Fruit fly (Drosophila melanogaster): ENCODE results near the gene Pdp.

The Pdp gene

dm6 chrX:7721905-7722304, 12.5 kb downstream of the Pdp start, which contains the start of gene Hira (continued):
- no peak for TF ChIP-seq cwo (GFP tag; optimal IDR thresholded peaks at IDR 0.05)
- no peak for TF ChIP-seq CG30431 (GFP tag; optimal IDR thresholded peaks at IDR 0.05)
- TF ChIP-seq aop (GFP tag; IDR thresholded peaks at IDR 0.05), result no peak
- peak; percentile 90 for TF ChIP-seq ato (GFP tag; IDR thresholded peaks at IDR 0.05; ENCODE audit: partially characterized antibody)
- TF ChIP-seq hbn (GFP tag; IDR thresholded peaks at IDR 0.05; ENCODE audit: partially characterized antibody), result peak; percentile 82
- TF ChIP-seq eve (GFP tag; optimal IDR thresholded peaks at IDR 0.05), result no peak
- peak; percentile 80 for TF ChIP-seq MBD-R2 (GFP tag; IDR thresholded peaks at IDR 0.05)
- no peak for TF ChIP-seq Hr39 (optimal IDR thresholded peaks at IDR 0.05)
- TF ChIP-seq cg (GFP tag; optimal IDR thresholded peaks at IDR 0.05), result no peak
- no peak for TF ChIP-seq sim (GFP tag; IDR thresholded peaks at IDR 0.05)
- peak; percentile 16 for TF ChIP-seq CG4617 (GFP tag; optimal IDR thresholded peaks at IDR 0.05; ENCODE audit: borderline replicate concordance)
- peak; percentile 96 for TF ChIP-seq Dp (GFP tag; optimal IDR thresholded peaks at IDR 0.05)
- TF ChIP-seq bowl (GFP tag; IDR thresholded peaks at IDR 0.05), result no peak
- no peak for TF ChIP-seq dmrt11E (tag; optimal IDR thresholded peaks at IDR 0.05)
- no peak for TF ChIP-seq CG15479 (GFP tag; optimal IDR thresholded peaks at IDR 0.05)
- peak; percentile 9 for TF ChIP-seq CG2120 (GFP tag; optimal IDR thresholded peaks at IDR 0.05)
- peak; percentile 75 for TF ChIP-seq knrl (GFP tag; IDR thresholded peaks at IDR 0.05; ENCODE audit: partially characterized antibody)
- TF ChIP-seq CG8089 (GFP tag; optimal IDR thresholded peaks at IDR 0.05), result no peak
- TF ChIP-seq crol (GFP tag; IDR thresholded peaks at IDR 0.05), result no peak
- no peak for TF ChIP-seq CG8281 (tag; optimal IDR thresholded peaks at IDR 0.05)
- TF ChIP-seq hth (optimal IDR thresholded peaks at IDR 0.05), result no peak
- TF ChIP-seq dati (GFP tag; IDR thresholded peaks at IDR 0.05), result no peak
- TF ChIP-seq CG14441 (GFP tag; IDR thresholded peaks at IDR 0.05), result no peak
- no peak for TF ChIP-seq CG12155 (GFP tag; optimal IDR thresholded peaks at IDR 0.05)
- TF ChIP-seq zen2 (GFP tag; IDR thresholded peaks at IDR 0.05; ENCODE audit: partially characterized antibody), result peak; percentile 91
- TF ChIP-seq Asciz (GFP tag; optimal IDR thresholded peaks at IDR 0.05), result no peak
- TF ChIP-seq lmd (GFP tag; IDR thresholded peaks at IDR 0.05), result no peak
- TF ChIP-seq rib (GFP tag; IDR thresholded peaks at IDR 0.05), result no peak
- no peak for TF ChIP-seq Hr78 (GFP tag; optimal IDR thresholded peaks at IDR 0.05)
- no peak for TF ChIP-seq emc (GFP tag; optimal IDR thresholded peaks at IDR 0.05)
- no peak for TF ChIP-seq CG7786 (GFP tag; optimal IDR thresholded peaks at IDR 0.05)
- peak; percentile 93 for TF ChIP-seq bbx (GFP tag; IDR thresholded peaks at IDR 0.05; ENCODE audit: partially characterized antibody)
- TF ChIP-seq lilli (GFP tag; optimal IDR thresholded peaks at IDR 0.05), result peak; percentile 8
- TF ChIP-seq CG2712 (tag; optimal IDR thresholded peaks at IDR 0.05), result peak; percentile 8
- TF ChIP-seq sens (GFP tag), result peak; percentile 86
- TF ChIP-seq p53 (GFP tag; optimal IDR thresholded peaks at IDR 0.05), result no peak
- TF ChIP-seq HLH54F (GFP tag; optimal IDR thresholded peaks at IDR 0.05), result no peak
- no peak for TF ChIP-seq CG31224 (GFP tag; IDR thresholded peaks at IDR 0.05)
- TF ChIP-seq zf30C (GFP tag; optimal IDR thresholded peaks at IDR 0.05), result no peak
- no peak for TF ChIP-seq phol (tag; optimal IDR thresholded peaks at IDR 0.05)
- peak; percentile 25 for TF ChIP-seq CG12391 (tag; optimal IDR thresholded peaks at IDR 0.05)
- TF ChIP-seq mam (GFP tag; optimal IDR thresholded peaks at IDR 0.05), result no peak
- TF ChIP-seq CG8359 (GFP tag; optimal IDR thresholded peaks at IDR 0.05; ENCODE audit: borderline replicate concordance), result no peak
- TF ChIP-seq ara (GFP tag; IDR thresholded peaks at IDR 0.05), result no peak
- peak; percentile 82 for TF ChIP-seq hb (GFP tag; IDR thresholded peaks at IDR 0.05; ENCODE audit: partially characterized antibody)
- TF ChIP-seq tio (GFP tag; optimal IDR thresholded peaks at IDR 0.05), result no peak
- TF ChIP-seq Myb (GFP tag; optimal IDR thresholded peaks at IDR 0.05), result peak; percentile 30
- peak; percentile 44 for TF ChIP-seq CG33213 (GFP tag; optimal IDR thresholded peaks at IDR 0.05)
- TF ChIP-seq tna (GFP tag; IDR thresholded peaks at IDR 0.05; ENCODE audit: partially characterized antibody), result peak; percentile 92
- TF ChIP-seq HmgZ (tag; optimal IDR thresholded peaks at IDR 0.05), result peak; percentile 57
- TF ChIP-seq Mes4 (GFP tag; optimal IDR thresholded peaks at IDR 0.05), result no peak
- peak; percentile 14 for TF ChIP-seq CG13624 (GFP tag; optimal IDR thresholded peaks at IDR 0.05)
